Worm (Caenorhabditis elegans) whole organism, late embryonic: ENCODE measurements around the gene cpf-1.

ENCODE experiments used
- C08G9.2 ChIP-seq: sonication (generic microtip); optimal IDR thresholded peaks from 2 replicates; lab custom pipeline; 2016; ENCODE audit warnings: mild to moderate bottlenecking, missing genetic modification characterization, moderate library complexity, missing compliant biosample characterization
- pag-3 ChIP-seq: sonication (generic microtip); optimal IDR thresholded peaks from 2 replicates; lab custom pipeline; 2016; ENCODE audit warnings: missing compliant biosample characterization, missing genetic modification characterization, borderline replicate concordance
- pha-4 ChIP-seq: fragments of 150-350 bp; optimal IDR thresholded peaks from 2 replicates; lab custom pipeline; 2018; ENCODE audit warnings: missing biosample characterization, missing genetic modification reagents, missing genetic modification characterization
- sox-2 ChIP-seq: fragments of 200-800 bp; sonication (Bioruptor generic); IDR thresholded peaks from 2 replicates; pipeline ENCODE4 v1.3.6; 2022; ENCODE audit warnings: missing genetic modification reagents, missing genetic modification characterization, missing compliant biosample characterization
- ttx-3 ChIP-seq: sonication (generic microtip); optimal IDR thresholded peaks from 2 replicates; lab custom pipeline; 2016; ENCODE audit warnings: missing genetic modification reagents, missing genetic modification characterization, missing compliant biosample characterization

DNA sequence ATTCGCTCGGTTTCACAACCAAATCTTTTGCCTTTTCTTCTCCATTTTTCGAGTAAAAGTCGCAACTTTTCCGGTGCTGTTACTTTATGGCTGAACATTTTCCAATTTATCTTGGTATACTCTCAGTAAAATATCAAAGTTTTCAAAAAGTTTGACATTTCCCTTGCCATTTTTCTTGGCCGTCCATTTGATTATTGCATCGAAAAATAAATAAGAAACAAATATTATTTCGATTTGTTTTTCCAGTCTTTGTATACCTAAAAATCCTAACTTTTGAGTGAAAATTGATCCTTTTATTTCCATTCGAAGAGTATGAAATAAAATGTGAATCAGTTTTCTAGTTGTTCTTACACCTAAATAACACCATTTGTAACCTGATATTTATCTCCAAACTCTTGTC, 44.2 kb upstream of the cpf-1 start:
- TF ChIP-seq ttx-3 (tag; lab: Kevin White, UChicago) (no peak), C08G9.2 (tag; lab: Kevin White, UChicago) (no peak), pag-3 (tag; lab: Kevin White, UChicago) (no peak), pha-4 (no peak), sox-2 (no peak)
